Worm (Caenorhabditis elegans): ENCODE results near the gene Y39E4A.1.
A peak's percentile ranks its signal among the peaks of the same experiment; 100 is the strongest.

The Y39E4A.1 gene

ce11 chrIII:12971828-12972379 is 20.7 kb downstream of the Y39E4A.1 start (continued):
- TF ChIP-seq F13H6.1 (tag; optimal IDR thresholded peaks at IDR 0.05), result no peak
- TF ChIP-seq unc-55 (GFP tag; optimal IDR thresholded peaks at IDR 0.05), result peak; percentile 26
- no peak for TF ChIP-seq nhr-25 (tag; optimal IDR thresholded peaks at IDR 0.05)
- no peak for TF ChIP-seq alr-1 (tag; optimal IDR thresholded peaks at IDR 0.05)
- TF ChIP-seq sem-4 (tag; optimal IDR thresholded peaks at IDR 0.05), result no peak
- no peak for TF ChIP-seq ceh-16 (tag; optimal IDR thresholded peaks at IDR 0.05)
- no peak for TF ChIP-seq egl-27 (tag; optimal IDR thresholded peaks at IDR 0.05)
- TF ChIP-seq snpc-4 (tag; optimal IDR thresholded peaks at IDR 0.05), result no peak
- no peak for TF ChIP-seq nhr-10 (tag; optimal IDR thresholded peaks at IDR 0.05)

DNA sequence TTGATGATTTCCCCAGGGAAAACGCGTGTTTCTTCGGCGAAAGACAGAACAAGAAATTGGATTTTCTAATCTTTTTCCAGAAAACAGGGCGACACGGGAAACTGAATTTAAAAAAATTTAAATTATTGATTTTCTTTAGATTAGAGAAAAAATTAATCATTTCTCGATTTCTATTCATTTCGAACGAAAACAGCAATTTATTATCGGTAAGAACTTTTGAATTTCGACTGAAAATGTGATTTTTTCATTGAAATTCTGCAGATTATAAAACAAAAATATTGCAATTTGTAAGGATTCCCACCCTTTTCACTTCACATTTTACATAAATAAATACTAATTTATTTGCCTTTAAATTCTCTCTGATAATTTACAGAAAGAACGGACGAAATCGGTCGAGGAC is 21.2 kb downstream of the Y39E4A.1 start, which contains the start of gene bckd-1A:
bckd-1A (minus strand) TSS at position 101 of the 400 bp plus-strand sequence.
- TF ChIP-seq aly-2 (tag; optimal IDR thresholded peaks at IDR 0.05), result no peak
- no peak for TF ChIP-seq mab-5 (tag; optimal IDR thresholded peaks at IDR 0.05)
- no peak for TF ChIP-seq nhr-21 (tag; optimal IDR thresholded peaks at IDR 0.05)
- no peak for TF ChIP-seq nhr-10 (tag; optimal IDR thresholded peaks at IDR 0.05)
- no peak for TF ChIP-seq lin-11 (tag; optimal IDR thresholded peaks at IDR 0.05)
- TF ChIP-seq nhr-23 (tag; optimal IDR thresholded peaks at IDR 0.05), result no peak
- TF ChIP-seq egl-27 (tag; optimal IDR thresholded peaks at IDR 0.05), result no peak
- TF ChIP-seq nhr-11 (tag; optimal IDR thresholded peaks at IDR 0.05), result no peak
- no peak for TF ChIP-seq unc-55 (GFP tag; optimal IDR thresholded peaks at IDR 0.05)
- TF ChIP-seq crh-2 (tag; optimal IDR thresholded peaks at IDR 0.05), result no peak
- TF ChIP-seq sma-9 (GFP tag; optimal IDR thresholded peaks at IDR 0.05), result no peak
- TF ChIP-seq sma-9 (tag; optimal IDR thresholded peaks at IDR 0.05), result no peak
- no peak for TF ChIP-seq nhr-12 (tag; optimal IDR thresholded peaks at IDR 0.05)
- no peak for TF ChIP-seq skn-1 (tag; optimal IDR thresholded peaks at IDR 0.05)
- TF ChIP-seq ztf-11 (tag; optimal IDR thresholded peaks at IDR 0.05), result no peak

DNA sequence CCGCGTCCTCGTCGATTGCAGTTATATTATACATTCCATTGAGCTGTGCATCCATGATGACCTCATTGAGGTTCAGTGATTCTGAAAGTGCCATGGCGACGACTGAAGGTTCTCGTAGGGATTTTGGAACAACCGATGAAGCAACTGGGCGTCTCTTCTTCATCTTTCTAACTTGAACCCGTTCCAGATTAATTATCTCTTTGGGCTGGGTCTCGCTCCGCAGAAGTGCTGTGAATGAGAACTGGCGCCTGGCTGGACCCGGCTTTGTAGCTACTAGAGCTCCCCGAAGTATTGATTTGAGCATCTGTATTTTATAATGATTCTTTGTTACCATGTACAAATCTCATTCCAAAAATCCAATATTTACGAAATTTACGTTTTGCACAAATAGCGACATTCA is 26.3 kb downstream of the Y39E4A.1 start, which contains the start of gene ZK1010.2:
ZK1010.2 (minus strand) TSS at position 304 of the 400 bp plus-strand sequence.
- no peak for TF ChIP-seq nhr-10 (tag; optimal IDR thresholded peaks at IDR 0.05)

ce11 chrIII:12978473-12979174 is 27.4 kb downstream of the Y39E4A.1 start, which contains the start of the genes ubq-2 and frg-1:
Gene ubq-2 (minus strand): TSS chrIII:12978523.
Gene frg-1 (plus strand): TSS chrIII:12979162.
- TF ChIP-seq mdl-1 (tag; optimal IDR thresholded peaks at IDR 0.05) (no peak), crh-2 (tag; optimal IDR thresholded peaks at IDR 0.05) (peak; percentile 87), R02D3.7 (tag; optimal IDR thresholded peaks at IDR 0.05) (peak; percentile 100), nhr-77 (tag; optimal IDR thresholded peaks at IDR 0.05) (no peak), nhr-10 (tag; optimal IDR thresholded peaks at IDR 0.05) (peak; percentile 46), nhr-21 (tag; optimal IDR thresholded peaks at IDR 0.05) (peak; percentile 86), nhr-237 (tag; optimal IDR thresholded peaks at IDR 0.05) (peak; percentile 35), snpc-4 (tag; optimal IDR thresholded peaks at IDR 0.05) (peak; percentile 47), nhr-6 (tag; optimal IDR thresholded peaks at IDR 0.05) (peak; percentile 48), mab-5 (tag; optimal IDR thresholded peaks at IDR 0.05) (peak; percentile 78), dmd-4 (tag; optimal IDR thresholded peaks at IDR 0.05) (peak; percentile 12), lsy-2 (tag; optimal IDR thresholded peaks at IDR 0.05) (peak; percentile 99 to 100), sem-4 (tag; optimal IDR thresholded peaks at IDR 0.05) (peak; percentile 97), unc-55 (GFP tag; optimal IDR thresholded peaks at IDR 0.05) (peak; percentile 91), elt-3 (tag; optimal IDR thresholded peaks at IDR 0.05) (no peak), fos-1 (tag; optimal IDR thresholded peaks at IDR 0.05) (peak; percentile 66), alr-1 (tag; optimal IDR thresholded peaks at IDR 0.05) (no peak), lin-13 (GFP tag; optimal IDR thresholded peaks at IDR 0.05) (peak; percentile 84), F13H6.1 (tag; optimal IDR thresholded peaks at IDR 0.05) (peak; percentile 84), ZK546.5 (tag; optimal IDR thresholded peaks at IDR 0.05) (peak; percentile 37), elt-1 (tag; optimal IDR thresholded peaks at IDR 0.05) (no peak), ceh-16 (tag; optimal IDR thresholded peaks at IDR 0.05) (peak; percentile 75), unc-62 (GFP tag; optimal IDR thresholded peaks at IDR 0.05) (no peak), zag-1 (tag; optimal IDR thresholded peaks at IDR 0.05) (peak; percentile 76), nhr-25 (tag; optimal IDR thresholded peaks at IDR 0.05) (peak; percentile 83), egl-27 (tag; optimal IDR thresholded peaks at IDR 0.05) (peak; percentile 61), C34F6.9 (tag; optimal IDR thresholded peaks at IDR 0.05) (peak; percentile 79), ztf-4 (tag; optimal IDR thresholded peaks at IDR 0.05) (peak; percentile 59), sma-3 (GFP tag; optimal IDR thresholded peaks at IDR 0.05) (peak; percentile 80), sma-9 (GFP tag; optimal IDR thresholded peaks at IDR 0.05) (peak; percentile 81), sma-9 (tag; optimal IDR thresholded peaks at IDR 0.05) (no peak), blmp-1 (tag; optimal IDR thresholded peaks at IDR 0.05; ENCODE audit: insufficient read depth) (no peak), gmeb-1 (tag; optimal IDR thresholded peaks at IDR 0.05) (peak; percentile 86), lin-11 (tag; optimal IDR thresholded peaks at IDR 0.05) (peak; percentile 91), nhr-12 (tag; optimal IDR thresholded peaks at IDR 0.05) (no peak), aly-2 (tag; optimal IDR thresholded peaks at IDR 0.05) (no peak), ama-1 (optimal IDR thresholded peaks at IDR 0.05) (peak; percentile 69), nhr-129 (tag; optimal IDR thresholded peaks at IDR 0.05) (peak; percentile 78), lin-39 (tag; optimal IDR thresholded peaks at IDR 0.05) (no peak)
